Fruit fly (Drosophila melanogaster): ENCODE results near the gene CG3437.

DNA sequence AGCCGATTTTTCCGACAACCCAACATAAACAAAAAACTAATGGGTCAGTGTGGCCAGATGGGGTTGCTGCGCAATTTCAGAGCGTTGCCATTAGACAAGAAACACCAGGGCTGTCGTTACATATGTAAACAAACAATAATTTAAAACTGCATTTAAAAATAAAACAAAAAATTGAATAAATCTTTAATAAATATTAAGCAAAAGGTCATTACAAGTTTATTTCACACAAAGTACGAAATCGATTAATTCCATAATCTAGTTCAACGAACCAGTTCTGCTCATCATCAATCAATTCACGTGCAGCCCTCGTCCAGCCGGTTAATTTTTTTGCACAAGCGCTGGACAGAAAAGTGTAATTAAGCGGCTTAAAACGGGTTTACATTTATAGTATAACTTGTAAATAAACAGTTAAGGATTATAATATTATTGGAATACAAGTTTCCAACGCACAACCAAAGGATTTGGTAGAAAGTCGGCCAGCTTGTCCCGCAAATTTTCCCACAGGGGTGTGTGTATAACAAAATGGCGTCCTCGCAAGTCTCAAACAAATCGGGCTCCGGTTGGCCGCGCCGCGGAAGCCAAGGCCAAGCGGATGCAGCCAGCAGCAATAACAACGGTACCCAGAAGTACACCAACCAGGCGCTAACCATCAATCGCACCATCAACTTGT is 46.6 kb downstream of the CG3437 start, which contains the start of the genes CG4022 and Cpsf5:
- TF ChIP-seq CG8478 (optimal IDR thresholded peaks at IDR 0.05): no peak
- no peak for TF ChIP-seq CTCF (optimal IDR thresholded peaks at IDR 0.05)
